Worm (Caenorhabditis elegans) whole organism, L1 larva: ENCODE results near the gene ttr-51.
A peak's percentile ranks its signal among the peaks of the same experiment; 100 is the strongest.
"Not testable (repeated sequence)": the region's sequence is repeated elsewhere in the genome, so short reads cannot be mapped to it uniquely, and the experiment has no call there.

Source experiments
- C04F5.9 ChIP-seq: sonication (generic microtip); optimal IDR thresholded peaks from 2 replicates; lab custom pipeline; 2016; ENCODE audit warnings: missing genetic modification characterization, missing compliant biosample characterization
- C34B4.2 ChIP-seq: sonication (generic microtip); optimal IDR thresholded peaks from 2 replicates; lab custom pipeline; 2017; ENCODE audit warnings: mild to moderate bottlenecking, missing genetic modification characterization, missing compliant biosample characterization
- alr-1 ChIP-seq: fragments of 200-800 bp; sonication (Bioruptor generic); optimal IDR thresholded peaks from 2 replicates; lab custom pipeline; 2018; ENCODE audit warnings: borderline replicate concordance, mild to moderate bottlenecking, missing genetic modification characterization, missing compliant biosample characterization
- blmp-1 ChIP-seq: fragments of 150-350 bp; optimal IDR thresholded peaks from 2 replicates; lab custom pipeline; 2014; ENCODE audit warnings: missing biosample characterization, missing genetic modification characterization
- ceh-63 ChIP-seq: fragments of 200-800 bp; sonication (Bioruptor generic); optimal IDR thresholded peaks from 2 replicates; lab custom pipeline; 2018; ENCODE audit warnings: mild to moderate bottlenecking, missing genetic modification characterization, missing compliant biosample characterization
- ceh-90 ChIP-seq: sonication (generic microtip); optimal IDR thresholded peaks from 2 replicates; lab custom pipeline; 2016; ENCODE audit warnings: missing genetic modification characterization, missing compliant biosample characterization
- dpl-1 ChIP-seq, 3 experiments: fragments of 150-350 bp in 2 of 3; sonication (generic microtip) in 1 of 3; optimal IDR thresholded peaks; 2 replicates each; lab custom pipeline; 2014 to 2017; ENCODE audit warnings: missing biosample characterization in 3 of 3, missing genetic modification characterization in 3 of 3, missing genetic modification reagents in 3 of 3
- efl-1 ChIP-seq, 4 experiments: fragments of 150-350 bp; optimal IDR thresholded peaks in 3 of 4; peaks in 1 of 4; 1 replicate in 1 of 4; 2 replicates in 3 of 4; lab custom pipeline; 2014; ENCODE audit warnings: missing biosample characterization in 2 of 4, missing genetic modification characterization in 2 of 4, missing genetic modification reagents in 2 of 4
- egl-13 ChIP-seq: sonication (generic microtip); optimal IDR thresholded peaks from 2 replicates; lab custom pipeline; 2016; ENCODE audit warnings: missing genotype, missing genetic modification reagents, missing genetic modification characterization, missing compliant biosample characterization
- elt-2 ChIP-seq: sonication (generic microtip); optimal IDR thresholded peaks from 2 replicates; lab custom pipeline; 2016; ENCODE audit warnings: missing genetic modification characterization, mild to moderate bottlenecking, inconsistent platforms, missing compliant biosample characterization, missing genetic modification reagents
- fkh-10 ChIP-seq: sonication (generic microtip); optimal IDR thresholded peaks from 2 replicates; lab custom pipeline; 2017; ENCODE audit warnings: missing biosample characterization, missing genetic modification reagents, missing genetic modification characterization
- grh-1 ChIP-seq: fragments of 200-800 bp; sonication (Bioruptor generic); IDR thresholded peaks from 2 replicates; pipeline ENCODE4 v1.3.6; 2022; ENCODE audit warnings: missing genetic modification reagents, missing genetic modification characterization, missing compliant biosample characterization
- hlh-4 ChIP-seq: sonication (generic microtip); optimal IDR thresholded peaks from 2 replicates; lab custom pipeline; 2016; ENCODE audit warnings: mild to moderate bottlenecking, missing genetic modification characterization, missing compliant biosample characterization
- isw-1 ChIP-seq: fragments of 200-800 bp; sonication (Bioruptor generic); IDR thresholded peaks from 2 replicates; pipeline ENCODE4 v1.3.6; 2022; ENCODE audit warnings: missing genetic modification characterization, missing compliant biosample characterization
- lin-13 ChIP-seq: fragments of 150-350 bp; optimal IDR thresholded peaks from 2 replicates; lab custom pipeline; 2014; ENCODE audit warnings: missing biosample characterization, missing genetic modification reagents, missing genetic modification characterization
- lin-35 ChIP-seq, 2 experiments: fragments of 150-350 bp; optimal IDR thresholded peaks; 2 replicates each; lab custom pipeline; 2014; ENCODE audit warnings: missing biosample characterization in 2 of 2, missing genetic modification characterization in 2 of 2, missing genetic modification reagents in 2 of 2
- lir-3 ChIP-seq: sonication (generic microtip); optimal IDR thresholded peaks from 2 replicates; lab custom pipeline; 2016; ENCODE audit warnings: mild to moderate bottlenecking, missing genetic modification characterization, moderate library complexity, missing compliant biosample characterization; ENCODE audit not compliant: poor library complexity
- lsy-2 ChIP-seq, 2 experiments: fragments of 150-350 bp; optimal IDR thresholded peaks; 2 replicates each; lab custom pipeline; 2014; ENCODE audit warnings: missing biosample characterization in 2 of 2, missing genetic modification characterization in 2 of 2
- mab-9 ChIP-seq: fragments of 200-800 bp; sonication (Bioruptor generic); IDR thresholded peaks from 2 replicates; pipeline ENCODE4 v1.3.6; 2022; ENCODE audit warnings: missing genetic modification reagents, missing genetic modification characterization, missing compliant biosample characterization
- mep-1 ChIP-seq: fragments of 150-350 bp; optimal IDR thresholded peaks from 2 replicates; lab custom pipeline; 2014; ENCODE audit warnings: missing biosample characterization, missing genetic modification characterization
- nhr-11 ChIP-seq: fragments of 150-350 bp; optimal IDR thresholded peaks from 2 replicates; lab custom pipeline; 2014; ENCODE audit warnings: missing biosample characterization, missing genetic modification characterization
- nhr-12 ChIP-seq: sonication (generic microtip); optimal IDR thresholded peaks from 2 replicates; lab custom pipeline; 2017; ENCODE audit warnings: missing biosample characterization, missing genetic modification characterization
- nhr-19 ChIP-seq: fragments of 200-800 bp; sonication (Bioruptor generic); conservative IDR thresholded peaks from 2 replicates; pipeline ENCODE4 v1.3.6; 2022; ENCODE audit warnings: missing genetic modification characterization, missing compliant biosample characterization
- nhr-237 ChIP-seq: fragments of 150-350 bp; optimal IDR thresholded peaks from 2 replicates; lab custom pipeline; 2014; ENCODE audit warnings: missing biosample characterization, missing genetic modification characterization
- nhr-28 ChIP-seq: fragments of 150-350 bp; optimal IDR thresholded peaks from 2 replicates; lab custom pipeline; 2014; ENCODE audit warnings: missing biosample characterization, missing genetic modification characterization
- nhr-47 ChIP-seq: sonication (generic microtip); optimal IDR thresholded peaks from 2 replicates; lab custom pipeline; 2016; ENCODE audit warnings: mild to moderate bottlenecking, missing genetic modification characterization, moderate library complexity, missing compliant biosample characterization
- nhr-71 ChIP-seq: sonication (generic microtip); optimal IDR thresholded peaks from 2 replicates; lab custom pipeline; 2016; ENCODE audit warnings: mild to moderate bottlenecking, missing genetic modification characterization, moderate library complexity, missing compliant biosample characterization
- nhr-84 ChIP-seq: sonication (generic microtip); optimal IDR thresholded peaks from 2 replicates; lab custom pipeline; 2017; ENCODE audit warnings: missing biosample characterization, missing genetic modification characterization
- nhr-85 ChIP-seq: sonication (generic microtip); peaks from one replicate; lab custom pipeline; 2016; ENCODE audit warnings: missing genetic modification characterization, inconsistent platforms, missing compliant biosample characterization
- pag-3 ChIP-seq: sonication (generic microtip); optimal IDR thresholded peaks from 2 replicates; lab custom pipeline; 2017; ENCODE audit warnings: missing genetic modification characterization, mild to moderate bottlenecking, missing compliant biosample characterization, antibody characterized with exemption, borderline replicate concordance; ENCODE audit not compliant: insufficient read depth
- pax-3 ChIP-seq: fragments of 200-800 bp; sonication (Bioruptor generic); optimal IDR thresholded peaks from 2 replicates; lab custom pipeline; 2018; ENCODE audit warnings: mild to moderate bottlenecking, missing genetic modification characterization, moderate library complexity, missing compliant biosample characterization
- rnt-1 ChIP-seq: sonication (generic microtip); optimal IDR thresholded peaks from 2 replicates; lab custom pipeline; 2016; ENCODE audit warnings: mild to moderate bottlenecking, missing genetic modification characterization, moderate library complexity, missing compliant biosample characterization
- skn-1 ChIP-seq: fragments of 150-350 bp; optimal IDR thresholded peaks from 2 replicates; lab custom pipeline; 2014; ENCODE audit warnings: missing biosample characterization, missing genetic modification characterization
- swsn-7 ChIP-seq: sonication (generic microtip); optimal IDR thresholded peaks from 2 replicates; lab custom pipeline; 2016; ENCODE audit warnings: missing genetic modification characterization, missing compliant biosample characterization
- tbx-2 ChIP-seq: sonication (generic microtip); optimal IDR thresholded peaks from 2 replicates; lab custom pipeline; 2016; ENCODE audit warnings: missing genetic modification characterization, missing compliant biosample characterization
- tlp-1 ChIP-seq: fragments of 150-350 bp; optimal IDR thresholded peaks from 2 replicates; lab custom pipeline; 2014; ENCODE audit warnings: missing biosample characterization, missing genetic modification characterization
- unc-130 ChIP-seq: fragments of 150-350 bp; optimal IDR thresholded peaks from 2 replicates; lab custom pipeline; 2017; ENCODE audit warnings: missing biosample characterization, missing genetic modification characterization, inconsistent platforms
- unc-30 ChIP-seq: sonication (generic microtip); optimal IDR thresholded peaks from 2 replicates; lab custom pipeline; 2017; ENCODE audit warnings: missing biosample characterization, missing genetic modification characterization
- unc-98 ChIP-seq: fragments of 200-800 bp; sonication (Bioruptor generic); IDR thresholded peaks from 2 replicates; pipeline ENCODE4 v1.3.6; 2022; ENCODE audit warnings: missing genetic modification characterization, missing compliant biosample characterization
- xbp-1 ChIP-seq: sonication (generic microtip); optimal IDR thresholded peaks from 2 replicates; lab custom pipeline; 2016; ENCODE audit warnings: missing genetic modification characterization, missing compliant biosample characterization
- ztf-11 ChIP-seq, 2 experiments: sonication (generic microtip); optimal IDR thresholded peaks; 2 replicates each; lab custom pipeline; 2016 to 2017; ENCODE audit warnings: missing genetic modification characterization in 2 of 2, missing biosample characterization in 1 of 2, missing compliant biosample characterization in 1 of 2

Gene ttr-51

DNA sequence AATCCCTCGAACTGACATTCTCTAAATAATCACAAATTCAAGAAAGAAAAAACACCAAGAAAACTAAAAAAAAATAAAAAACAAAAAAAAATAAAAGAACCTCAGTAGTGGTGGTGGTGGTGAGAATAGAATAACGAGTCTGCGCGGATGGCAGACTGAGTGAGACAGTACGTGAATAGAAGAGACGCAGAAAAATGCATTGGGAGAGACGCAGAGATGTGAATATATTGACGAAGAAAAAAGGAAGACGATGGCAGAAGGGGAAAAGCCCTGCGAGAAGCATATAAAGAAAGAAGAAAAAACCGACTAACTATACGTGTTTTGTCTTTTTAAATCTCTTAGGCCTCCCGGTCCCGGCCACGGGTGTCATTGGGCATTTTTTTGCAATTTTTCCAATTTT, 20.4 kb upstream of the ttr-51 start, which contains the start of gene unc-26 (continued):
- TF ChIP-seq rnt-1 (tag; lab: Kevin White, UChicago) = no peak
- TF ChIP-seq lir-3 (tag; lab: Kevin White, UChicago) = no peak
- no peak for TF ChIP-seq tbx-2
- peak; percentile 20 for TF ChIP-seq mep-1 (tag; lab: Kevin White, UChicago)
- TF ChIP-seq nhr-28 (tag; lab: Kevin White, UChicago) = no peak
- TF ChIP-seq pag-3 (tag; lab: Kevin White, UChicago) = no peak
- TF ChIP-seq dpl-1 (GFP tag; optimal IDR thresholded peaks at IDR 0.05; lab: Kevin White, UChicago) = peak in 1 of 3 experiments; percentile 6
- TF ChIP-seq blmp-1 = peak; percentile 19
- TF ChIP-seq skn-1 (tag; lab: Kevin White, UChicago) = no peak
- TF ChIP-seq C04F5.9 (tag; lab: Kevin White, UChicago) = no peak
- no peak for TF ChIP-seq nhr-19 (GFP tag; lab: Robert Waterston, UW)
- no peak for TF ChIP-seq unc-130 (tag; lab: Kevin White, UChicago)
- TF ChIP-seq alr-1 (tag; lab: Kevin White, UChicago) = no peak
- no peak for TF ChIP-seq nhr-11
- TF ChIP-seq elt-2 (tag; lab: Kevin White, UChicago) = no peak
- no peak for TF ChIP-seq tlp-1 (tag; lab: Kevin White, UChicago)
- peak; percentile 32 to 45 for TF ChIP-seq lsy-2 (tag; optimal IDR thresholded peaks at IDR 0.05; lab: Kevin White, UChicago)
- TF ChIP-seq nhr-47 (tag; lab: Kevin White, UChicago) = peak; percentile 53
- TF ChIP-seq lin-13 (GFP tag; lab: Kevin White, UChicago) = no peak
- no peak for TF ChIP-seq lin-35 (GFP tag; optimal IDR thresholded peaks at IDR 0.05; lab: Kevin White, UChicago)
- TF ChIP-seq C34B4.2 (tag; lab: Kevin White, UChicago) = no peak
- no peak for TF ChIP-seq ceh-90 (tag; lab: Kevin White, UChicago)
- no peak for TF ChIP-seq hlh-4 (tag; lab: Kevin White, UChicago)

DNA sequence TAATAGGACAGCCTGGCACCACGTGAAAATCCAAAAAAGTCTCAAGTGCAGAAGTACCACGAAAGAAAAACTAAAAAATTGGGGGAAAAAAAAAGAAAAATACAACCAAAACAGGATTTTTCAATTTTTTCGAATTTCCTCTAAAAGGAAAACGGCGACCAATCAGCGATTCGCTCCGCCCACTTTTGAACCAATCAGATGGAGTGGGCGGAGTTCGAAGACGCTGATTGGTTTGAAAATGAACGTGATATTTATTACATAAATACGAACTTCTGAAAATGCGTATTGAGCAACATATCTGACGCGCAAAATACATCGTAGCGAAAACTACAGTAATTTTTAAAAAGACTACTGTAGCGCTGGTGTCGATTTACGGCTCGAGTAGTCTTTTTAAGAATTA, 16.3 kb upstream of the ttr-51 start:
- TF ChIP-seq ztf-11 (tag; optimal IDR thresholded peaks at IDR 0.05; lab: Kevin White, UChicago) (no peak), fkh-10 (GFP tag; lab: Kevin White, UChicago) (no peak), nhr-71 (tag; lab: Kevin White, UChicago) (no peak), nhr-237 (tag; lab: Kevin White, UChicago) (no peak), ceh-63 (GFP tag; lab: Kevin White, UChicago) (no peak), xbp-1 (no peak), unc-30 (tag; lab: Kevin White, UChicago) (no peak), nhr-84 (no peak), pax-3 (tag; lab: Kevin White, UChicago) (no peak), nhr-19 (GFP tag; lab: Robert Waterston, UW) (no peak), nhr-12 (tag; lab: Kevin White, UChicago) (no peak), egl-13 (tag; lab: Kevin White, UChicago) (no peak), dpl-1 (GFP tag; optimal IDR thresholded peaks at IDR 0.05; lab: Kevin White, UChicago) (no peak), nhr-28 (tag; lab: Kevin White, UChicago) (no peak), mab-9 (GFP tag; lab: Robert Waterston, UW) (no peak), nhr-85 (tag; lab: Kevin White, UChicago) (no peak), swsn-7 (tag; lab: Kevin White, UChicago) (no peak), grh-1 (GFP tag; lab: Robert Waterston, UW) (no peak)

ce11 chrIV:13262849-13263248, 10.7 kb upstream of the ttr-51 start:
- TF ChIP-seq ceh-90 (tag; lab: Kevin White, UChicago) (peak; percentile 23), nhr-71 (tag; lab: Kevin White, UChicago) (peak; percentile 25), nhr-85 (tag; lab: Kevin White, UChicago) (peak; percentile 15), efl-1 (optimal IDR thresholded peaks at IDR 0.05; lab: Kevin White, UChicago) (peak in 1 of 2 experiments; percentile 10), isw-1 (GFP tag; lab: Robert Waterston, UW) (peak; percentile 9; the same call in 1 of the 2 replicates), unc-98 (GFP tag; lab: Robert Waterston, UW) (peak; percentile 53; the same call in 1 of the 2 replicates)
- TF ChIP-seq efl-1 (GFP tag; optimal IDR thresholded peaks at IDR 0.05 in 1 of 2; lab: Kevin White, UChicago) = not testable (repeated sequence)
- TF ChIP-seq, all 84 proteins: peak for 6; not testable (repeated sequence) for 78
